Worm (Caenorhabditis elegans) whole organism, young adult: ENCODE measurements around the gene flp-23.
A peak's percentile ranks its signal among the peaks of the same experiment; 100 is the strongest.

Experiments
- B0035.1 ChIP-seq: sonication (generic microtip); optimal IDR thresholded peaks from 2 replicates; lab custom pipeline; 2016; ENCODE audit warnings: missing genetic modification characterization, mild to moderate bottlenecking, missing compliant biosample characterization, missing genotype, missing genetic modification reagents
- B0336.3 ChIP-seq: fragments of 200-800 bp; sonication (Bioruptor generic); IDR thresholded peaks from 2 replicates; pipeline ENCODE4 v1.3.6; 2022; ENCODE audit warnings: missing genetic modification characterization, missing compliant biosample characterization
- F22D6.2 ChIP-seq: sonication (generic microtip); optimal IDR thresholded peaks from 2 replicates; lab custom pipeline; 2016; ENCODE audit warnings: mild to moderate bottlenecking, missing genetic modification characterization, missing compliant biosample characterization
- F23B12.7 ChIP-seq: sonication (generic microtip); optimal IDR thresholded peaks from 2 replicates; lab custom pipeline; 2017; ENCODE audit warnings: missing genetic modification characterization, mild to moderate bottlenecking, missing compliant biosample characterization, antibody characterized with exemption, moderate library complexity; ENCODE audit not compliant: insufficient read depth
- F52B5.7 ChIP-seq: sonication (generic microtip); optimal IDR thresholded peaks from 2 replicates; lab custom pipeline; 2016; ENCODE audit warnings: mild to moderate bottlenecking, missing genetic modification characterization, missing compliant biosample characterization
- F57C9.4 ChIP-seq: sonication (generic microtip); optimal IDR thresholded peaks from 2 replicates; lab custom pipeline; 2017; ENCODE audit warnings: mild to moderate bottlenecking, missing genetic modification characterization, missing compliant biosample characterization
- T26A5.8 ChIP-seq: sonication (generic microtip); optimal IDR thresholded peaks from 2 replicates; lab custom pipeline; 2016; ENCODE audit warnings: missing genetic modification characterization, missing compliant biosample characterization
- Y95B8A.8 ChIP-seq: fragments of 200-800 bp; sonication (Bioruptor generic); IDR thresholded peaks from 2 replicates; pipeline ENCODE4 v1.3.6; 2022; ENCODE audit warnings: missing genetic modification reagents, missing genetic modification characterization, missing compliant biosample characterization
- ZK185.1 ChIP-seq: sonication (generic microtip); optimal IDR thresholded peaks from 2 replicates; lab custom pipeline; 2016; ENCODE audit warnings: mild to moderate bottlenecking, missing genetic modification characterization, missing compliant biosample characterization; ENCODE audit not compliant: poor library complexity, severe bottlenecking
- akir-1 ChIP-seq: fragments of 200-800 bp; sonication (Bioruptor generic); optimal IDR thresholded peaks from 2 replicates; lab custom pipeline; 2018; ENCODE audit warnings: mild to moderate bottlenecking, missing genetic modification characterization, moderate library complexity, missing compliant biosample characterization
- aptf-2 ChIP-seq: fragments of 200-800 bp; sonication (Bioruptor generic); conservative IDR thresholded peaks from 2 replicates; pipeline ENCODE4 v1.3.6; 2022; ENCODE audit warnings: missing genetic modification reagents, missing genetic modification characterization, missing compliant biosample characterization
- atf-7 ChIP-seq: sonication (generic microtip); optimal IDR thresholded peaks from 2 replicates; lab custom pipeline; 2017; ENCODE audit warnings: mild to moderate bottlenecking, missing genetic modification characterization, missing compliant biosample characterization
- athp-1 ChIP-seq: sonication (generic microtip); optimal IDR thresholded peaks from 2 replicates; lab custom pipeline; 2017; ENCODE audit warnings: mild to moderate bottlenecking, missing genetic modification characterization, missing compliant biosample characterization
- attf-5 ChIP-seq: fragments of 200-800 bp; sonication (Bioruptor generic); optimal IDR thresholded peaks from 2 replicates; lab custom pipeline; 2018; ENCODE audit warnings: mild to moderate bottlenecking, missing genetic modification characterization, missing compliant biosample characterization
- bed-1 ChIP-seq: fragments of 200-800 bp; sonication (Bioruptor generic); IDR thresholded peaks from 2 replicates; pipeline ENCODE4 v1.3.6; 2022; ENCODE audit warnings: missing genetic modification reagents, missing genetic modification characterization, missing compliant biosample characterization
- bed-2 ChIP-seq: fragments of 200-800 bp; sonication (Bioruptor generic); IDR thresholded peaks from 2 replicates; pipeline ENCODE4 v1.3.6; 2022; ENCODE audit warnings: missing genetic modification reagents, missing genetic modification characterization, missing compliant biosample characterization
- cebp-1 ChIP-seq, 2 experiments: fragments of 200-800 bp in 1 of 2; sonication (Bioruptor generic) in 1 of 2; sonication (generic microtip) in 1 of 2; IDR thresholded peaks in 1 of 2; optimal IDR thresholded peaks in 1 of 2; 2 replicates each; pipeline versions ENCODE4 v1.3.6 to Lab custom; 2017 to 2022; ENCODE audit warnings: missing compliant biosample characterization in 2 of 2, missing genetic modification characterization in 2 of 2, mild to moderate bottlenecking in 1 of 2, missing genetic modification reagents in 1 of 2, moderate library complexity in 1 of 2
- cebp-2 ChIP-seq: fragments of 200-800 bp; sonication (Bioruptor generic); IDR thresholded peaks from 2 replicates; pipeline ENCODE4 v1.3.6; 2022; ENCODE audit warnings: missing genetic modification characterization, missing compliant biosample characterization
- ceh-27 ChIP-seq: fragments of 200-800 bp; sonication (Bioruptor generic); optimal IDR thresholded peaks from 2 replicates; lab custom pipeline; 2018; ENCODE audit warnings: mild to moderate bottlenecking, missing genetic modification characterization, moderate library complexity, missing compliant biosample characterization
- ceh-40 ChIP-seq: fragments of 200-800 bp; sonication (Bioruptor generic); IDR thresholded peaks from 2 replicates; pipeline ENCODE4 v1.3.6; 2022; ENCODE audit warnings: missing genetic modification characterization, missing compliant biosample characterization
- ceh-58 ChIP-seq: fragments of 200-800 bp; sonication (Bioruptor generic); IDR thresholded peaks from 2 replicates; pipeline ENCODE4 v1.3.6; 2022; ENCODE audit warnings: missing genetic modification characterization, missing compliant biosample characterization
- ceh-79 ChIP-seq: sonication (generic microtip); optimal IDR thresholded peaks from 2 replicates; lab custom pipeline; 2017; ENCODE audit warnings: mild to moderate bottlenecking, missing genetic modification characterization, missing compliant biosample characterization
- efl-1 ChIP-seq: fragments of 150-350 bp; optimal IDR thresholded peaks from 2 replicates; lab custom pipeline; 2014; ENCODE audit warnings: missing biosample characterization, missing genetic modification reagents, missing genetic modification characterization
- egrh-3 ChIP-seq: fragments of 200-800 bp; sonication (Bioruptor generic); IDR thresholded peaks from 2 replicates; pipeline ENCODE4 v1.3.6; 2022; ENCODE audit warnings: missing genetic modification reagents, missing genetic modification characterization, missing compliant biosample characterization
- him-1 ChIP-seq: sonication (generic microtip); optimal IDR thresholded peaks from 2 replicates; lab custom pipeline; 2016; ENCODE audit warnings: missing genotype, missing genetic modification reagents, missing genetic modification characterization, missing compliant biosample characterization
- let-526 ChIP-seq: fragments of 200-800 bp; sonication (Bioruptor generic); IDR thresholded peaks from 2 replicates; pipeline ENCODE4 v1.3.6; 2022; ENCODE audit warnings: missing genetic modification reagents, missing genetic modification characterization, missing compliant biosample characterization
- lin-26 ChIP-seq: fragments of 200-800 bp; sonication (Bioruptor generic); IDR thresholded peaks from 2 replicates; pipeline ENCODE4 v1.3.6; 2022; ENCODE audit warnings: missing genetic modification reagents, missing genetic modification characterization, missing compliant biosample characterization
- lin-35 ChIP-seq, 3 experiments: fragments of 150-350 bp in 2 of 3; sonication (generic microtip) in 1 of 3; optimal IDR thresholded peaks; 2 replicates each; lab custom pipeline; 2014 to 2018; ENCODE audit warnings: missing biosample characterization in 3 of 3, missing genetic modification characterization in 3 of 3, missing genetic modification reagents in 3 of 3
- lin-54 ChIP-seq: fragments of 200-800 bp; sonication (Bioruptor generic); optimal IDR thresholded peaks from 2 replicates; lab custom pipeline; 2018; ENCODE audit warnings: mild to moderate bottlenecking, missing genetic modification characterization, missing compliant biosample characterization
- lsy-27 ChIP-seq: sonication (generic microtip); optimal IDR thresholded peaks from 2 replicates; lab custom pipeline; 2017; ENCODE audit warnings: missing genetic modification characterization, mild to moderate bottlenecking, missing compliant biosample characterization, antibody characterized with exemption, missing genotype, borderline replicate concordance; ENCODE audit not compliant: insufficient read depth
- mcd-1 ChIP-seq: fragments of 200-800 bp; sonication (Bioruptor generic); IDR thresholded peaks from 2 replicates; pipeline ENCODE4 v1.3.6; 2022; ENCODE audit warnings: missing genetic modification reagents, missing genetic modification characterization, missing compliant biosample characterization
- mel-28 ChIP-seq: sonication (generic microtip); optimal IDR thresholded peaks from 2 replicates; lab custom pipeline; 2016; ENCODE audit warnings: borderline replicate concordance, mild to moderate bottlenecking, missing genetic modification characterization, missing compliant biosample characterization
- mxl-1 ChIP-seq: sonication (generic microtip); optimal IDR thresholded peaks from 2 replicates; lab custom pipeline; 2016; ENCODE audit warnings: missing genetic modification characterization, missing compliant biosample characterization
- nhr-27 ChIP-seq: fragments of 200-800 bp; sonication (Bioruptor generic); optimal IDR thresholded peaks from 2 replicates; lab custom pipeline; 2018; ENCODE audit warnings: mild to moderate bottlenecking, missing genetic modification characterization, moderate library complexity, missing compliant biosample characterization
- rec-8 ChIP-seq, 2 experiments: sonication (generic microtip); optimal IDR thresholded peaks; 2 replicates each; lab custom pipeline; 2016; ENCODE audit warnings: mild to moderate bottlenecking in 2 of 2, missing genetic modification characterization in 2 of 2, missing genetic modification reagents in 2 of 2, missing genotype in 2 of 2, missing biosample characterization in 1 of 2, missing compliant biosample characterization in 1 of 2, moderate library complexity in 1 of 2
- rpc-1 ChIP-seq, 2 experiments: fragments of 150-350 bp in 1 of 2; sonication (generic microtip) in 1 of 2; optimal IDR thresholded peaks; 2 replicates each; lab custom pipeline; 2014 to 2018; ENCODE audit warnings: missing biosample characterization in 1 of 2, missing genetic modification characterization in 1 of 2, missing genetic modification reagents in 1 of 2, missing genotype in 1 of 2
- sea-2 ChIP-seq: fragments of 200-800 bp; sonication (Bioruptor generic); IDR thresholded peaks from 2 replicates; pipeline ENCODE4 v1.3.6; 2022; ENCODE audit warnings: missing genetic modification characterization, missing compliant biosample characterization
- unc-62 ChIP-seq: fragments of 150-350 bp; optimal IDR thresholded peaks from 2 replicates; lab custom pipeline; 2014; ENCODE audit warnings: missing biosample characterization, missing genetic modification reagents, missing genetic modification characterization
- zim-3 ChIP-seq: sonication (generic microtip); optimal IDR thresholded peaks from 2 replicates; lab custom pipeline; 2017; ENCODE audit warnings: mild to moderate bottlenecking, missing genetic modification characterization, moderate library complexity, missing compliant biosample characterization
- ztf-22 ChIP-seq: fragments of 200-800 bp; sonication (Bioruptor generic); optimal IDR thresholded peaks from 2 replicates; lab custom pipeline; 2018; ENCODE audit warnings: mild to moderate bottlenecking, missing genetic modification characterization, moderate library complexity, missing compliant biosample characterization
- ztf-26 ChIP-seq: sonication (generic microtip); optimal IDR thresholded peaks from 2 replicates; lab custom pipeline; 2017; ENCODE audit warnings: missing genetic modification characterization, missing compliant biosample characterization
- ztf-28 ChIP-seq: fragments of 200-800 bp; sonication (Bioruptor generic); IDR thresholded peaks from 2 replicates; pipeline ENCODE4 v1.3.6; 2022; ENCODE audit warnings: missing genetic modification reagents, missing genetic modification characterization, missing compliant biosample characterization
- ztf-3 ChIP-seq: fragments of 200-800 bp; sonication (Bioruptor generic); optimal IDR thresholded peaks from 2 replicates; lab custom pipeline; 2018; ENCODE audit warnings: mild to moderate bottlenecking, missing genetic modification characterization, missing compliant biosample characterization

flp-23 gene

ce11 chrIII:8609683-8610082 is 40.9 kb upstream of the flp-23 start, which contains the start of gene C06E1.9:
Gene C06E1.9, minus strand, starts transcription at chrIII:8609783.
- TF ChIP-seq ztf-22 (GFP tag; lab: Kevin White, UChicago): no peak
- TF ChIP-seq lin-54 (GFP tag; lab: Kevin White, UChicago): no peak
- TF ChIP-seq unc-62 (GFP tag; lab: Kevin White, UChicago): no peak
- no peak for TF ChIP-seq rpc-1 (optimal IDR thresholded peaks at IDR 0.05; lab: Kevin White, UChicago)
- TF ChIP-seq rpc-1 (tag; optimal IDR thresholded peaks at IDR 0.05; lab: Kevin White, UChicago): no peak
- no peak for TF ChIP-seq ZK185.1 (tag; lab: Kevin White, UChicago)
- TF ChIP-seq egrh-3 (GFP tag; lab: Robert Waterston, UW): no peak
- TF ChIP-seq sea-2 (GFP tag; lab: Robert Waterston, UW): no peak
- TF ChIP-seq F52B5.7 (tag; lab: Kevin White, UChicago): no peak
- TF ChIP-seq ceh-58 (GFP tag; lab: Robert Waterston, UW): no peak
- no peak for TF ChIP-seq ztf-26 (tag; lab: Kevin White, UChicago)
- no peak for TF ChIP-seq ceh-40 (GFP tag; lab: Robert Waterston, UW)
- no peak for TF ChIP-seq rec-8 (tag; optimal IDR thresholded peaks at IDR 0.05; lab: Kevin White, UChicago)
- TF ChIP-seq ztf-3 (GFP tag; lab: Kevin White, UChicago): no peak
- TF ChIP-seq attf-5 (GFP tag; lab: Kevin White, UChicago): no peak
- TF ChIP-seq lin-26 (GFP tag; lab: Robert Waterston, UW): no peak

- TF ChIP-seq cebp-1 (GFP tag; IDR thresholded peaks at IDR 0.05; lab: Robert Waterston, UW) (peak; percentile 47; the same call in 1 of the 2 replicates), cebp-1 (tag; optimal IDR thresholded peaks at IDR 0.05; lab: Kevin White, UChicago) (peak; percentile 90), lin-54 (GFP tag; lab: Kevin White, UChicago) (no peak)
Observed at ce11 chrIII:8611282-8611681, 39.3 kb upstream of the flp-23 start.

- no peak for TF ChIP-seq bed-2 (GFP tag; lab: Robert Waterston, UW)
- TF ChIP-seq atf-7: no peak
- no peak for TF ChIP-seq lin-35 (GFP tag; optimal IDR thresholded peaks at IDR 0.05; lab: Kevin White, UChicago)
- no peak for TF ChIP-seq ceh-27
- TF ChIP-seq ztf-26 (tag; lab: Kevin White, UChicago): no peak
- TF ChIP-seq mxl-1: no peak
- no peak for TF ChIP-seq F22D6.2
- TF ChIP-seq let-526 (GFP tag; lab: Robert Waterston, UW): no peak
- no peak for TF ChIP-seq athp-1 (tag; lab: Kevin White, UChicago)
- TF ChIP-seq T26A5.8: no peak
- TF ChIP-seq akir-1 (GFP tag; lab: Kevin White, UChicago): no peak
Observed at ce11 chrIII:8613573-8613972, 37.0 kb upstream of the flp-23 start.

ce11 chrIII:8614490-8614889 is 36.1 kb upstream of the flp-23 start, which contains the start of gene rha-2:
Gene rha-2, minus strand, starts transcription at chrIII:8614569.
- TF ChIP-seq zim-3 (tag; lab: Kevin White, UChicago) (no peak), lin-54 (GFP tag; lab: Kevin White, UChicago) (peak; percentile 42), him-1 (no peak), cebp-2 (GFP tag; lab: Robert Waterston, UW) (no peak), ceh-79 (tag; lab: Kevin White, UChicago) (no peak), B0336.3 (no peak), lin-26 (GFP tag; lab: Robert Waterston, UW) (no peak), B0035.1 (no peak), mcd-1 (GFP tag; lab: Robert Waterston, UW) (peak; percentile 76), ztf-28 (GFP tag; lab: Robert Waterston, UW) (no peak), aptf-2 (GFP tag; lab: Robert Waterston, UW) (no peak), F22D6.2 (no peak), sea-2 (GFP tag; lab: Robert Waterston, UW) (no peak), F57C9.4 (tag; lab: Kevin White, UChicago) (no peak), mel-28 (tag; lab: Kevin White, UChicago) (no peak), lsy-27 (no peak), ztf-26 (tag; lab: Kevin White, UChicago) (no peak), efl-1 (GFP tag; lab: Kevin White, UChicago) (peak; percentile 51), F23B12.7 (no peak), bed-1 (no peak), Y95B8A.8 (no peak), nhr-27 (tag; lab: Kevin White, UChicago) (no peak)
